Worm (Caenorhabditis elegans) whole organism, young adult: ENCODE data around the gene Y54G2A.41.

Source experiments
- B0035.1 ChIP-seq: sonication (generic microtip); optimal IDR thresholded peaks from 2 replicates; lab custom pipeline; 2016; ENCODE audit warnings: missing genetic modification characterization, mild to moderate bottlenecking, missing compliant biosample characterization, missing genotype, missing genetic modification reagents
- K11D2.4 ChIP-seq: fragments of 200-800 bp; sonication (Bioruptor generic); IDR thresholded peaks from 2 replicates; pipeline ENCODE4 v1.3.6; 2022; ENCODE audit warnings: missing genetic modification reagents, missing genetic modification characterization, missing compliant biosample characterization
- aptf-2 ChIP-seq: fragments of 200-800 bp; sonication (Bioruptor generic); conservative IDR thresholded peaks from 2 replicates; pipeline ENCODE4 v1.3.6; 2022; ENCODE audit warnings: missing genetic modification reagents, missing genetic modification characterization, missing compliant biosample characterization
- atf-7 ChIP-seq: sonication (generic microtip); optimal IDR thresholded peaks from 2 replicates; lab custom pipeline; 2017; ENCODE audit warnings: mild to moderate bottlenecking, missing genetic modification characterization, missing compliant biosample characterization
- ccch-3 ChIP-seq: fragments of 200-800 bp; sonication (Bioruptor generic); optimal IDR thresholded peaks from 2 replicates; lab custom pipeline; 2018; ENCODE audit warnings: mild to moderate bottlenecking, missing genetic modification characterization, missing compliant biosample characterization
- unc-62 ChIP-seq: fragments of 150-350 bp; optimal IDR thresholded peaks from 2 replicates; lab custom pipeline; 2014; ENCODE audit warnings: missing biosample characterization, missing genetic modification reagents, missing genetic modification characterization
- ztf-18 ChIP-seq: sonication (generic microtip); optimal IDR thresholded peaks from 2 replicates; lab custom pipeline; 2016; ENCODE audit warnings: missing genotype, mild to moderate bottlenecking, missing genetic modification characterization, missing compliant biosample characterization

DNA sequence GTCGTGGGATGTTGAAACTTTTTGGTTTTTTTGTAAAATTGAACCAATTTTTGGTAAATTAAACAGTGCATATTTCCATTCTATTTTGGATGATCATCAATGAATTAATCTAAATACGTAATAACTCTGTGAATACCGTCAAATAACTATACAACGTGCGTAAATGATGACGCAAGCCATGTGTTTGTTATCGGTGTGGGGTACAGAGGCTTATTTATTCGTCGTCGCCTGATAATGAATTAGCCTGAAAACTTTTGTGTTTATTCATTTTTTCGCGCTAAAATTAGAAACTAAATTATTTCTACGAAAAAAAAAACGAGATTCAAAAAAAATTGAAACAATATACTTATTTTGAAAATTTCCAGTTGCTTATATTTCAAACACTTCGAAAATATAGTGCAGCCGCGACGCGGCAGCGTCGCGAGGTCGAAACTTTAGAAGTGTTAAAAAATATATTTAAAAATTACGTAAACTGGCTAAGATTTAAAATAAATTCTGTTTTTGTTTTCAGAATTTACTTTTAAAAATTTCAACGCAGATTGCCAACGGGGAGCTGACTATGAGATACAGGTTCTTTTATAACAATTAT, 2.7 kb upstream of the Y54G2A.41 start:
- no peak for TF ChIP-seq K11D2.4 (GFP tag; lab: Robert Waterston, UW)
- no peak for TF ChIP-seq atf-7 (tag; lab: Kevin White, UChicago)
- TF ChIP-seq unc-62 (GFP tag; lab: Kevin White, UChicago): no peak
- no peak for TF ChIP-seq ccch-3 (GFP tag; lab: Kevin White, UChicago)
- no peak for TF ChIP-seq aptf-2 (GFP tag; lab: Robert Waterston, UW)
- no peak for TF ChIP-seq ztf-18 (tag; lab: Kevin White, UChicago)
- TF ChIP-seq B0035.1: no peak
